Worm (Caenorhabditis elegans) whole organism, L4/young adult: ENCODE measurements around the gene sre-5.

ENCODE experiments used
- W03F9.2 ChIP-seq: fragments of 150-350 bp; optimal IDR thresholded peaks from 2 replicates; lab custom pipeline; 2014; ENCODE audit warnings: missing biosample characterization, missing genetic modification characterization
- dao-5 ChIP-seq: sonication (generic microtip); optimal IDR thresholded peaks from 2 replicates; lab custom pipeline; 2016; ENCODE audit warnings: missing genotype, missing genetic modification characterization, moderate library complexity, missing compliant biosample characterization
- him-1 ChIP-seq: sonication (generic microtip); optimal IDR thresholded peaks from 2 replicates; lab custom pipeline; 2016; ENCODE audit warnings: missing genotype, missing genetic modification reagents, missing genetic modification characterization, missing compliant biosample characterization

ce11 chrIV:3579477-3579975 lies 14.5 kb downstream of the sre-5 start, which contains the start of gene Y37E11B.1:
- TF ChIP-seq him-1 (no peak), dao-5 (no peak), W03F9.2 (tag; lab: Kevin White, UChicago) (no peak)
